Fruit fly (Drosophila melanogaster): Measurements from ENCODE around the gene CG42762.

Gene CG42762

DNA sequence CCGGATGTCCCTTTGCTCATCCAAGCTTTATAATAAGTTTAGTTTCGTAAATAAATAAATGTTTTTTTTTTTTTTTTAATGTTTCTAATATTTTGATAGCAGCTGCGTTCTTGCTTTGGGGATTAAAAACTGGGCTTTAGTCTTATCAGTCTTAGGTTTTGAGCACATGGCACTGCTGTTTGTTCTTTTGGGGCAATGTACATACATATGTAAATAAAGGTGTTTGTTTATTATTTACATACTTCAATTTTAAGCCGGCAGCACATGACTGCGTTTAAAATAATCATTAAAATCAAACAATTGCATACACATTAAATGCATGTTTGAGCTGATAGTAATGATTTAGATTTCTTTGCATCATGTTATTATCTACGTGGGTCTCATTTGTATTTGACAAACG lies 20.4 kb upstream of the CG42762 start (continued):
- TF ChIP-seq CG15269 (tag; optimal IDR thresholded peaks at IDR 0.05) (peak; percentile 65), CG12744 (GFP tag; optimal IDR thresholded peaks at IDR 0.05) (peak; percentile 66), sima (GFP tag; optimal IDR thresholded peaks at IDR 0.05) (peak; percentile 50), CG3065 (GFP tag; optimal IDR thresholded peaks at IDR 0.05) (peak; percentile 59), bsh (GFP tag; optimal IDR thresholded peaks at IDR 0.05) (peak in 1 of 2 experiments; percentile 90), CG10462 (GFP tag; optimal IDR thresholded peaks at IDR 0.05) (peak; percentile 81), gcm2 (GFP tag; optimal IDR thresholded peaks at IDR 0.05) (no peak), CG7786 (GFP tag; optimal IDR thresholded peaks at IDR 0.05) (peak; percentile 25), CrebB (tag; optimal IDR thresholded peaks at IDR 0.05) (peak; percentile 84), CG10274 (GFP tag; optimal IDR thresholded peaks at IDR 0.05) (peak; percentile 24), tgo (GFP tag; IDR thresholded peaks at IDR 0.05) (peak; percentile 18; the same call in 1 of the 3 replicates), emc (GFP tag; optimal IDR thresholded peaks at IDR 0.05) (no peak), dan (GFP tag; IDR thresholded peaks at IDR 0.05) (no peak), nau (GFP tag; optimal IDR thresholded peaks at IDR 0.05) (peak; percentile 88), CG5180 (GFP tag; optimal IDR thresholded peaks at IDR 0.05) (peak; percentile 75), Nf-YA (GFP tag; IDR thresholded peaks at IDR 0.05) (peak; percentile 59), gsb (GFP tag; IDR thresholded peaks at IDR 0.05) (0 out of 2 replicates have a peak, but pooled peaks have one; percentile 11), E2f1 (GFP tag; IDR thresholded peaks at IDR 0.05) (peak; percentile 56; the same call in 1 of the 2 replicates), CG8359 (GFP tag; optimal IDR thresholded peaks at IDR 0.05; ENCODE audit: borderline replicate concordance) (peak; percentile 59), bbx (GFP tag; IDR thresholded peaks at IDR 0.05; ENCODE audit: partially characterized antibody) (no peak), CG8281 (tag; optimal IDR thresholded peaks at IDR 0.05) (peak; percentile 55), CG4360 (GFP tag; IDR thresholded peaks at IDR 0.05) (peak; percentile 69), twi (tag; optimal IDR thresholded peaks at IDR 0.05) (peak; percentile 81), ranshi (GFP tag; IDR thresholded peaks at IDR 0.05) (peak; percentile 57; the same call in 1 of the 2 replicates), Ets97D (GFP tag; optimal IDR thresholded peaks at IDR 0.05) (peak; percentile 12), Fer3 (tag; optimal IDR thresholded peaks at IDR 0.05) (peak; percentile 78), GATAe (GFP tag; conservative IDR thresholded peaks at IDR 0.05) (no peak), CG3407 (GFP tag; optimal IDR thresholded peaks at IDR 0.05) (peak; percentile 96), CG13287 (GFP tag; IDR thresholded peaks at IDR 0.05; ENCODE audit: partially characterized antibody) (no peak), jing (GFP tag; optimal IDR thresholded peaks at IDR 0.05) (peak; percentile 55), Trl (optimal IDR thresholded peaks at IDR 0.05) (no peak), Trl (GFP tag; optimal IDR thresholded peaks at IDR 0.05) (peak; percentile 80), zfh2 (GFP tag; optimal IDR thresholded peaks at IDR 0.05) (no peak), CG9727 (GFP tag; optimal IDR thresholded peaks at IDR 0.05) (peak; percentile 91), CG3847 (GFP tag; IDR thresholded peaks at IDR 0.05) (no peak), cg (GFP tag; optimal IDR thresholded peaks at IDR 0.05) (no peak), CG1647 (GFP tag; optimal IDR thresholded peaks at IDR 0.05) (peak; percentile 78), grn (GFP tag; optimal IDR thresholded peaks at IDR 0.05) (peak; percentile 74), ken (GFP tag; IDR thresholded peaks at IDR 0.05) (peak; percentile 57; the same call in 1 of the 3 replicates), CG7987 (GFP tag; optimal IDR thresholded peaks at IDR 0.05) (peak; percentile 88), CG34376 (GFP tag; optimal IDR thresholded peaks at IDR 0.05) (no peak), Deaf1 (tag; optimal IDR thresholded peaks at IDR 0.05) (no peak), CG12071 (GFP tag; optimal IDR thresholded peaks at IDR 0.05) (peak; percentile 88), Aef1 (GFP tag; IDR thresholded peaks at IDR 0.05) (no peak), pzg (GFP tag; optimal IDR thresholded peaks at IDR 0.05) (no peak), MESR4 (GFP tag; optimal IDR thresholded peaks at IDR 0.05) (peak; percentile 1), klu (GFP tag; IDR thresholded peaks at IDR 0.05) (no peak), CG10431 (GFP tag; optimal IDR thresholded peaks at IDR 0.05) (peak; percentile 79), CHES-1-like (GFP tag; optimal IDR thresholded peaks at IDR 0.05) (peak; percentile 59), sens-2 (GFP tag; IDR thresholded peaks at IDR 0.05) (peak; percentile 74), fu2 (GFP tag; optimal IDR thresholded peaks at IDR 0.05) (no peak)
